Fruit fly (Drosophila melanogaster) whole organism, embryonic: ENCODE measurements around the gene Prdm13.

Experiments used
- Aef1 ChIP-seq: fragments of 200-800 bp; sonication (Bioruptor generic); IDR thresholded peaks from 3 replicates; pipeline ENCODE4 v1.3.6; 2022; ENCODE audit warnings: missing biosample characterization, missing genetic modification characterization
- CG10321 ChIP-seq: fragments of 200-800 bp; sonication (Bioruptor generic); IDR thresholded peaks from 2 replicates; pipeline ENCODE4 v1.3.6; 2022; ENCODE audit warnings: missing biosample characterization, missing genetic modification characterization
- CG10462 ChIP-seq: fragments of 200-800 bp; sonication (Bioruptor generic); optimal IDR thresholded peaks from 2 replicates; lab custom pipeline; 2016; ENCODE audit warnings: missing biosample characterization, missing genetic modification characterization
- CG1233 ChIP-seq: fragments of 200-800 bp; sonication (Bioruptor generic); optimal IDR thresholded peaks from 4 replicates; lab custom pipeline; 2018; ENCODE audit warnings: missing biosample characterization, mild to moderate bottlenecking, missing genetic modification characterization
- CG14710 ChIP-seq: fragments of 200-800 bp; sonication (Bioruptor generic); optimal IDR thresholded peaks from 3 replicates; lab custom pipeline; 2019; ENCODE audit warnings: missing biosample characterization, mild to moderate bottlenecking, missing genetic modification characterization, moderate library complexity
- CG15514 ChIP-seq: fragments of 200-800 bp; sonication (Bioruptor generic); optimal IDR thresholded peaks from 3 replicates; lab custom pipeline; 2017; ENCODE audit warnings: missing biosample characterization, missing genetic modification characterization, mild to moderate bottlenecking, moderate library complexity, missing genetic modification reagents
- CG1603 ChIP-seq: fragments of 200-800 bp; sonication (Bioruptor generic); optimal IDR thresholded peaks from 2 replicates; lab custom pipeline; 2019; ENCODE audit warnings: missing biosample characterization, mild to moderate bottlenecking, missing genetic modification characterization, moderate library complexity
- CG17328 ChIP-seq: fragments of 200-800 bp; sonication (Bioruptor generic); IDR thresholded peaks from 2 replicates; pipeline ENCODE4 v1.3.6; 2022; ENCODE audit warnings: missing biosample characterization, missing genetic modification characterization
- CG17568 ChIP-seq: fragments of 200-800 bp; sonication (Bioruptor generic); optimal IDR thresholded peaks from 2 replicates; lab custom pipeline; 2018; ENCODE audit warnings: missing biosample characterization, mild to moderate bottlenecking, missing genetic modification characterization, moderate library complexity
- CG1792 ChIP-seq: fragments of 200-800 bp; sonication (Bioruptor generic); optimal IDR thresholded peaks from 2 replicates; lab custom pipeline; 2016; ENCODE audit warnings: missing biosample characterization, missing genetic modification characterization
- CG2678 ChIP-seq: fragments of 200-800 bp; sonication (Bioruptor generic); optimal IDR thresholded peaks from 3 replicates; lab custom pipeline; 2019; ENCODE audit warnings: missing biosample characterization, mild to moderate bottlenecking, missing genetic modification characterization, moderate library complexity
- CG31365 ChIP-seq: fragments of 200-800 bp; sonication (Bioruptor generic); optimal IDR thresholded peaks from 2 replicates; lab custom pipeline; 2018; ENCODE audit warnings: missing biosample characterization, mild to moderate bottlenecking, missing genetic modification characterization
- CG33213 ChIP-seq: fragments of 200-800 bp; sonication (Bioruptor generic); optimal IDR thresholded peaks from 3 replicates; lab custom pipeline; 2016; ENCODE audit warnings: missing biosample characterization, missing genetic modification characterization
- CG3838 ChIP-seq: fragments of 200-800 bp; sonication (Bioruptor generic); optimal IDR thresholded peaks from 3 replicates; lab custom pipeline; 2016; ENCODE audit warnings: missing biosample characterization, missing genetic modification characterization
- CG7372 ChIP-seq: fragments of 200-800 bp; sonication (Bioruptor generic); IDR thresholded peaks from 2 replicates; pipeline ENCODE4 v1.3.6; 2022; ENCODE audit warnings: missing biosample characterization, missing genetic modification characterization
- CG7556 ChIP-seq: fragments of 200-800 bp; sonication (Bioruptor generic); optimal IDR thresholded peaks from 2 replicates; lab custom pipeline; 2017; ENCODE audit warnings: missing biosample characterization, mild to moderate bottlenecking, missing genetic modification characterization
- CG8478 ChIP-seq: fragments of >200 bp; optimal IDR thresholded peaks from 2 replicates; lab custom pipeline; 2018
- CG8924 ChIP-seq: fragments of 200-800 bp; optimal IDR thresholded peaks from 3 replicates; lab custom pipeline; 2019; ENCODE audit warnings: missing biosample characterization, mild to moderate bottlenecking, missing genetic modification characterization, moderate library complexity
- CG9215 ChIP-seq: fragments of 200-800 bp; sonication (Bioruptor generic); IDR thresholded peaks from 2 replicates; pipeline ENCODE4 v1.3.6; 2022; ENCODE audit warnings: missing biosample characterization, missing genetic modification characterization
- CG9437 ChIP-seq: fragments of 200-800 bp; sonication (Bioruptor generic); optimal IDR thresholded peaks from 2 replicates; lab custom pipeline; 2018; ENCODE audit warnings: missing biosample characterization, mild to moderate bottlenecking, missing genetic modification characterization
- CG9609 ChIP-seq: fragments of 200-800 bp; sonication (Bioruptor generic); optimal IDR thresholded peaks from 3 replicates; lab custom pipeline; 2016; ENCODE audit warnings: missing biosample characterization, missing genetic modification characterization
- CkIIα-i1 ChIP-seq: fragments of 200-800 bp; sonication (Bioruptor generic); IDR thresholded peaks from 2 replicates; pipeline ENCODE4 v1.3.6; 2022; ENCODE audit warnings: missing biosample characterization, missing genetic modification characterization
- CoRest ChIP-seq: fragments of 200-800 bp; sonication (Bioruptor generic); optimal IDR thresholded peaks from 3 replicates; lab custom pipeline; 2018; ENCODE audit warnings: missing biosample characterization, mild to moderate bottlenecking, missing genetic modification characterization, moderate library complexity
- Dbx ChIP-seq: fragments of 200-800 bp; sonication (Bioruptor generic); IDR thresholded peaks from 3 replicates; pipeline ENCODE4 v1.3.6; 2022; ENCODE audit warnings: missing biosample characterization, missing genetic modification characterization
- Dip2 ChIP-seq: fragments of 200-800 bp; sonication (Bioruptor generic); IDR thresholded peaks from 2 replicates; pipeline ENCODE4 v1.3.6; 2022; ENCODE audit warnings: missing biosample characterization, missing genetic modification characterization
- Ets65A ChIP-seq: fragments of 200-800 bp; sonication (Bioruptor generic); peaks from one replicate; lab custom pipeline; 2016; ENCODE audit warnings: missing biosample characterization, missing genetic modification characterization
- Fer1 ChIP-seq: fragments of 200-800 bp; sonication (Bioruptor generic); optimal IDR thresholded peaks from 2 replicates; lab custom pipeline; 2017; ENCODE audit warnings: missing biosample characterization, mild to moderate bottlenecking, missing genetic modification characterization
- H15 ChIP-seq: fragments of 200-800 bp; sonication (Bioruptor generic); IDR thresholded peaks from 3 replicates; pipeline ENCODE4 v1.3.6; 2022; ENCODE audit warnings: missing biosample characterization, missing genetic modification characterization
- HLH54F ChIP-seq: fragments of 200-800 bp; sonication (Bioruptor generic); optimal IDR thresholded peaks from 3 replicates; lab custom pipeline; 2016; ENCODE audit warnings: missing biosample characterization, missing genetic modification characterization
- Kr ChIP-seq: fragments of 200-800 bp; sonication (Bioruptor generic); optimal IDR thresholded peaks from 2 replicates; lab custom pipeline; 2017; ENCODE audit warnings: missing biosample characterization, mild to moderate bottlenecking, missing genetic modification characterization
- Max ChIP-seq: fragments of 200-800 bp; sonication (Bioruptor generic); optimal IDR thresholded peaks from 2 replicates; lab custom pipeline; 2016; ENCODE audit warnings: missing biosample characterization, mild to moderate bottlenecking, missing genetic modification characterization
- Nf-YC ChIP-seq: fragments of 200-800 bp; optimal IDR thresholded peaks from 3 replicates; lab custom pipeline; 2019; ENCODE audit warnings: missing biosample characterization, mild to moderate bottlenecking, missing genetic modification characterization, moderate library complexity
- PHDP ChIP-seq: fragments of 200-800 bp; sonication (Bioruptor generic); optimal IDR thresholded peaks from 3 replicates; lab custom pipeline; 2018; ENCODE audit warnings: missing biosample characterization, mild to moderate bottlenecking, missing genetic modification characterization, moderate library complexity
- Rfx ChIP-seq: fragments of 200-800 bp; sonication (Bioruptor generic); IDR thresholded peaks from 2 replicates; pipeline ENCODE4 v1.3.6; 2022; ENCODE audit warnings: missing biosample characterization, missing genetic modification characterization
- Taf1 ChIP-seq: fragments of 200-800 bp; sonication (Bioruptor generic); IDR thresholded peaks from 2 replicates; pipeline ENCODE4 v1.3.6; 2022; ENCODE audit warnings: missing biosample characterization, missing genetic modification characterization
- aop ChIP-seq: fragments of 200-800 bp; sonication (Bioruptor generic); IDR thresholded peaks from 2 replicates; pipeline ENCODE4 v1.3.6; 2022; ENCODE audit warnings: missing biosample characterization, missing genetic modification characterization
- bigmax ChIP-seq: fragments of 200-800 bp; sonication (Bioruptor generic); optimal IDR thresholded peaks from 2 replicates; lab custom pipeline; 2018; ENCODE audit warnings: missing biosample characterization, mild to moderate bottlenecking, missing genetic modification characterization
- fd102C ChIP-seq: fragments of 200-800 bp; sonication (Bioruptor generic); optimal IDR thresholded peaks from 2 replicates; lab custom pipeline; 2018; ENCODE audit warnings: missing biosample characterization, mild to moderate bottlenecking, missing genetic modification characterization, moderate library complexity
- fd3F ChIP-seq: fragments of 200-800 bp; sonication (Bioruptor generic); optimal IDR thresholded peaks from 2 replicates; lab custom pipeline; 2018; ENCODE audit warnings: missing biosample characterization, mild to moderate bottlenecking, missing genetic modification characterization, moderate library complexity
- ftz-f1 ChIP-seq: fragments of 200-800 bp; sonication (Bioruptor generic); optimal IDR thresholded peaks from 2 replicates; lab custom pipeline; 2016; ENCODE audit warnings: missing biosample characterization, missing genetic modification characterization
- gro ChIP-seq: fragments of 200-800 bp; sonication (Bioruptor generic); optimal IDR thresholded peaks from 2 replicates; lab custom pipeline; 2016; ENCODE audit warnings: missing biosample characterization, missing genetic modification characterization
- insv ChIP-seq, 2 experiments: fragments of 200-800 bp; sonication (Bioruptor generic); optimal IDR thresholded peaks; 3 replicates each; lab custom pipeline; 2016 to 2018; ENCODE audit warnings: missing biosample characterization in 2 of 2, missing genetic modification characterization in 2 of 2
- klu ChIP-seq: fragments of 200-800 bp; sonication (Bioruptor generic); IDR thresholded peaks from 2 replicates; pipeline ENCODE4 v1.3.6; 2022; ENCODE audit warnings: missing biosample characterization, missing genetic modification characterization
- knrl ChIP-seq: fragments of 200-800 bp; sonication (Bioruptor generic); IDR thresholded peaks from 3 replicates; pipeline ENCODE4 v1.3.6; 2022; ENCODE audit warnings: missing biosample characterization, missing genetic modification characterization; ENCODE audit not compliant: partially characterized antibody
- lilli ChIP-seq: fragments of 200-800 bp; sonication (Bioruptor generic); optimal IDR thresholded peaks from 3 replicates; lab custom pipeline; 2016; ENCODE audit warnings: missing biosample characterization, missing genetic modification characterization
- p53 ChIP-seq: fragments of 200-800 bp; sonication (Bioruptor generic); optimal IDR thresholded peaks from 2 replicates; lab custom pipeline; 2016; ENCODE audit warnings: missing biosample characterization, missing genetic modification characterization
- salm ChIP-seq: fragments of 200-800 bp; sonication (Bioruptor generic); optimal IDR thresholded peaks from 2 replicates; lab custom pipeline; 2018; ENCODE audit warnings: missing biosample characterization, mild to moderate bottlenecking, missing genetic modification characterization
- slou ChIP-seq: fragments of 200-800 bp; sonication (Bioruptor generic); optimal IDR thresholded peaks from 3 replicates; lab custom pipeline; 2016; ENCODE audit warnings: missing biosample characterization, missing genetic modification characterization
- stwl ChIP-seq: fragments of 200-800 bp; sonication (Bioruptor generic); optimal IDR thresholded peaks from 3 replicates; lab custom pipeline; 2018; ENCODE audit warnings: missing biosample characterization, mild to moderate bottlenecking, missing genetic modification characterization, moderate library complexity
- tup ChIP-seq: fragments of 200-800 bp; sonication (Bioruptor generic); optimal IDR thresholded peaks from 2 replicates; lab custom pipeline; 2016; ENCODE audit warnings: missing biosample characterization, mild to moderate bottlenecking, missing genetic modification characterization, moderate library complexity
- z ChIP-seq: fragments of 200-800 bp; sonication (Bioruptor generic); IDR thresholded peaks from 3 replicates; pipeline ENCODE4 v1.3.6; 2022; ENCODE audit warnings: missing biosample characterization, missing genetic modification characterization

The Prdm13 gene

DNA sequence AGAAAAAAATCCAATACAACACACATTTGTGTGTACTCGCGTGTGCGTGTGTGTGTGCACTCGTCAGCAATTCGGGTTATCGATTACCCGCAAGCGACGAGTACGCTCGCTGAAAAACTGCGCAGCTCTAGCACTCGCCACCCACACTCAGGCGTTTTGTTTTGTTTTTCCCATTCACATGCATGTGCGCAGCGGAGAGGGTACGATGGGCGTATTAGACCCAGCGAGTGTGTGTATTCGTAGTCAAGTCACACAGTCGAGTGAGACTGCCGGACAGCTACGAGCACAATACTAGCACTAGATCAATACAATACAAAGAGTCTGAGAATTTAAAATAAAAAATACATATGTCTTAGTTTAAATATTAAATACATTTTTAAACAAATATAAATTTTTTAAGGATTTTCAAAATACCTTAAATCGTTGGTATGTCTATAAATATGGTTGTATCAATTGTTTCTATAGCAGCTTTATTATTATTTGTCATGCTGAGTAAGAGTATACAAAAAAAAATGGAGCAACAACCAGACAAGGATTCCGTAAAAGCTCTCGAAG is 22.0 kb downstream of the Prdm13 start, which contains the start of the genes D19B and CG43293 (continued):
- peak; percentile 59 for TF ChIP-seq slou (GFP tag; lab: Kevin White, UChicago)
- TF ChIP-seq CG17568 (GFP tag; lab: Kevin White, UChicago) = no peak
- peak; percentile 90 for TF ChIP-seq stwl (tag; lab: Kevin White, UChicago)
- peak; percentile 77 for TF ChIP-seq CG8478 (lab: Kevin White, UChicago)
- peak; percentile 71 for TF ChIP-seq CG3838 (GFP tag; lab: Kevin White, UChicago)
- TF ChIP-seq CkIIα-i1 (GFP tag; lab: Robert Waterston, UW) = peak; percentile 43; the same call in 1 of the 2 replicates
- TF ChIP-seq Dbx (GFP tag; lab: Robert Waterston, UW) = peak; percentile 90
- TF ChIP-seq insv (GFP tag; optimal IDR thresholded peaks at IDR 0.05; lab: Kevin White, UChicago) = peak in 1 of 2 experiments; percentile 69
- peak; percentile 49 for TF ChIP-seq knrl (GFP tag; lab: Robert Waterston, UW)
- TF ChIP-seq CG9215 (GFP tag; lab: Robert Waterston, UW) = peak; percentile 81
- peak; percentile 57 for TF ChIP-seq salm (tag; lab: Kevin White, UChicago)
- peak; percentile 98 for TF ChIP-seq Ets65A (GFP tag; lab: Kevin White, UChicago)
- peak; percentile 95 for TF ChIP-seq lilli (GFP tag; lab: Kevin White, UChicago)
- peak; percentile 90 for TF ChIP-seq CG2678
- peak; percentile 65 for TF ChIP-seq CG10321 (GFP tag; lab: Robert Waterston, UW)
- TF ChIP-seq CG7556 (GFP tag; lab: Kevin White, UChicago) = peak; percentile 81
- peak; percentile 81 for TF ChIP-seq fd3F (GFP tag; lab: Kevin White, UChicago)
- peak; percentile 92 for TF ChIP-seq CG17328 (GFP tag; lab: Robert Waterston, UW)
- TF ChIP-seq p53 (GFP tag; lab: Kevin White, UChicago) = peak; percentile 81
- peak; percentile 58 for TF ChIP-seq CG31365
- TF ChIP-seq CG1792 (GFP tag; lab: Kevin White, UChicago) = peak; percentile 79
- TF ChIP-seq Dip2 = no peak
- TF ChIP-seq Kr (GFP tag; lab: Kevin White, UChicago) = no peak
- peak; percentile 74 for TF ChIP-seq CG14710 (tag; lab: Kevin White, UChicago)
- TF ChIP-seq CG1233 = peak; percentile 90
- TF ChIP-seq aop (GFP tag; lab: Robert Waterston, UW) = peak; percentile 77
- peak; percentile 85 for TF ChIP-seq CG15514 (GFP tag; lab: Kevin White, UChicago)
- TF ChIP-seq CG33213 (GFP tag; lab: Kevin White, UChicago) = peak; percentile 81
- peak; percentile 97 for TF ChIP-seq Rfx
- TF ChIP-seq gro (GFP tag; lab: Kevin White, UChicago) = peak; percentile 91
- peak; percentile 79 for TF ChIP-seq ftz-f1 (GFP tag; lab: Kevin White, UChicago)
- TF ChIP-seq H15 (GFP tag; lab: Robert Waterston, UW) = peak; percentile 87
- peak; percentile 63 for TF ChIP-seq CG9437 (GFP tag; lab: Kevin White, UChicago)
- peak; percentile 82 for TF ChIP-seq Taf1 (GFP tag; lab: Robert Waterston, UW)
- peak; percentile 72 for TF ChIP-seq Nf-YC (tag; lab: Kevin White, UChicago)
- TF ChIP-seq Fer1 (GFP tag; lab: Kevin White, UChicago) = peak; percentile 87
- TF ChIP-seq CG7372 (GFP tag; lab: Robert Waterston, UW) = peak; percentile 73
- TF ChIP-seq bigmax (GFP tag; lab: Kevin White, UChicago) = peak; percentile 11
- TF ChIP-seq z (GFP tag; lab: Robert Waterston, UW) = peak; percentile 68; the same call in 1 of the 3 replicates
- TF ChIP-seq klu (GFP tag; lab: Robert Waterston, UW) = peak; percentile 92
- peak; percentile 84 for TF ChIP-seq tup (GFP tag; lab: Kevin White, UChicago)
- peak; percentile 88 for TF ChIP-seq PHDP
- TF ChIP-seq fd102C (GFP tag; lab: Kevin White, UChicago) = peak; percentile 12
- peak; percentile 91 for TF ChIP-seq HLH54F
- TF ChIP-seq Max (GFP tag; lab: Kevin White, UChicago) = peak; percentile 78
- TF ChIP-seq CG9609 (GFP tag; lab: Kevin White, UChicago) = peak; percentile 87
- peak; percentile 91 for TF ChIP-seq CG1603 (tag; lab: Kevin White, UChicago)
- TF ChIP-seq CG8924 (tag; lab: Kevin White, UChicago) = peak; percentile 90
- peak; percentile 83 for TF ChIP-seq CoRest (tag; lab: Kevin White, UChicago)
- TF ChIP-seq CG10462 (GFP tag; lab: Kevin White, UChicago) = peak; percentile 82
- TF ChIP-seq Aef1 (GFP tag; lab: Robert Waterston, UW) = peak; percentile 88
